Fruit fly (Drosophila melanogaster): Measurements from ENCODE around the gene Cpr73D.

The Cpr73D gene

dm6 chr3L:16988526-16988925 is 31.0 kb upstream of the Cpr73D start:
- TF ChIP-seq EcR (GFP tag; optimal IDR thresholded peaks at IDR 0.05) (peak; percentile 95), fd96Ca (GFP tag; IDR thresholded peaks at IDR 0.05) (no peak)

- TF ChIP-seq fd96Ca (GFP tag; IDR thresholded peaks at IDR 0.05) = no peak; the same call in 2 of the 3 replicates
- no peak for TF ChIP-seq CG17806 (tag; optimal IDR thresholded peaks at IDR 0.05)
- TF ChIP-seq rn (GFP tag; IDR thresholded peaks at IDR 0.05) = no peak
- TF ChIP-seq EcR (GFP tag; optimal IDR thresholded peaks at IDR 0.05) = no peak
- no peak for TF ChIP-seq CG13204 (GFP tag; optimal IDR thresholded peaks at IDR 0.05)
- no peak for TF ChIP-seq CG10348 (GFP tag; IDR thresholded peaks at IDR 0.05)
- TF ChIP-seq D1 (tag; optimal IDR thresholded peaks at IDR 0.05) = no peak
- no peak for TF ChIP-seq CG4496 (GFP tag; IDR thresholded peaks at IDR 0.05)
- TF ChIP-seq CG34367 (tag; optimal IDR thresholded peaks at IDR 0.05) = no peak
- no peak for TF ChIP-seq CG9948 (tag; optimal IDR thresholded peaks at IDR 0.05)
- 0 out of 2 replicates have a peak, but pooled peaks have one; percentile 35 for TF ChIP-seq Ets98B (GFP tag; IDR thresholded peaks at IDR 0.05)
- no peak for TF ChIP-seq Pif1A (GFP tag; optimal IDR thresholded peaks at IDR 0.05)
- no peak for TF ChIP-seq CG12605 (GFP tag; IDR thresholded peaks at IDR 0.05)
- peak; percentile 31 for TF ChIP-seq CG8159 (tag; optimal IDR thresholded peaks at IDR 0.05)
- TF ChIP-seq Snoo (tag; optimal IDR thresholded peaks at IDR 0.05) = no peak
- no peak for TF ChIP-seq Pif1B (GFP tag; optimal IDR thresholded peaks at IDR 0.05)
- no peak for TF ChIP-seq CG32121 (GFP tag; IDR thresholded peaks at IDR 0.05)
- peak; percentile 11 for TF ChIP-seq CG15710 (tag; optimal IDR thresholded peaks at IDR 0.05)
- TF ChIP-seq gl (tag; optimal IDR thresholded peaks at IDR 0.05) = no peak
- TF ChIP-seq CG8301 (tag; optimal IDR thresholded peaks at IDR 0.05) = peak; percentile 27
- peak; percentile 31 for TF ChIP-seq CG14655 (GFP tag; optimal IDR thresholded peaks at IDR 0.05)
These were observed 29.9 kb upstream of the Cpr73D start for dm6 chr3L:16987347-16987746.

- TF ChIP-seq fd96Ca (GFP tag; IDR thresholded peaks at IDR 0.05) (peak; percentile 78), CG34367 (tag; optimal IDR thresholded peaks at IDR 0.05) (peak; percentile 60), Pif1B (GFP tag; optimal IDR thresholded peaks at IDR 0.05) (peak; percentile 70), rn (GFP tag; IDR thresholded peaks at IDR 0.05) (peak; percentile 57; the same call in 1 of the 2 replicates), CG4496 (GFP tag; IDR thresholded peaks at IDR 0.05) (peak; percentile 78), CG9948 (tag; optimal IDR thresholded peaks at IDR 0.05) (peak; percentile 71), CG17806 (tag; optimal IDR thresholded peaks at IDR 0.05) (peak; percentile 59), CG10348 (GFP tag; IDR thresholded peaks at IDR 0.05) (no peak), CG14655 (GFP tag; optimal IDR thresholded peaks at IDR 0.05) (peak; percentile 89), Ets98B (GFP tag; IDR thresholded peaks at IDR 0.05) (peak; percentile 82), CG13204 (GFP tag; optimal IDR thresholded peaks at IDR 0.05) (peak; percentile 63), D1 (tag; optimal IDR thresholded peaks at IDR 0.05) (peak; percentile 48), Pif1A (GFP tag; optimal IDR thresholded peaks at IDR 0.05) (peak; percentile 64), CG8159 (tag; optimal IDR thresholded peaks at IDR 0.05) (peak; percentile 82), CG12605 (GFP tag; IDR thresholded peaks at IDR 0.05) (no peak), gl (tag; optimal IDR thresholded peaks at IDR 0.05) (peak; percentile 38), Snoo (tag; optimal IDR thresholded peaks at IDR 0.05) (peak; percentile 73), CG15710 (tag; optimal IDR thresholded peaks at IDR 0.05) (peak; percentile 77), CG8301 (tag; optimal IDR thresholded peaks at IDR 0.05) (peak; percentile 78), EcR (GFP tag; optimal IDR thresholded peaks at IDR 0.05) (peak; percentile 63), CG32121 (GFP tag; IDR thresholded peaks at IDR 0.05) (peak; percentile 72)
These were observed 28.8 kb upstream of the Cpr73D start for dm6 chr3L:16986062-16987013.

dm6 chr3L:16985578-16985977 is 28.1 kb upstream of the Cpr73D start:
- TF ChIP-seq EcR (GFP tag; optimal IDR thresholded peaks at IDR 0.05) (no peak), gl (tag; optimal IDR thresholded peaks at IDR 0.05) (no peak), Ets98B (GFP tag; IDR thresholded peaks at IDR 0.05) (no peak; the same call in 1 of the 2 replicates), D1 (tag; optimal IDR thresholded peaks at IDR 0.05) (no peak), CG10348 (GFP tag; IDR thresholded peaks at IDR 0.05) (no peak), Pif1A (GFP tag; optimal IDR thresholded peaks at IDR 0.05) (no peak), CG14655 (GFP tag; optimal IDR thresholded peaks at IDR 0.05) (no peak), CG32121 (GFP tag; IDR thresholded peaks at IDR 0.05) (no peak), CG8301 (tag; optimal IDR thresholded peaks at IDR 0.05) (no peak), Snoo (tag; optimal IDR thresholded peaks at IDR 0.05) (no peak)

dm6 chr3L:16984813-16985387 is 27.4 kb upstream of the Cpr73D start:
- no peak for TF ChIP-seq CG8159 (tag; optimal IDR thresholded peaks at IDR 0.05)
- no peak for TF ChIP-seq CG17806 (tag; optimal IDR thresholded peaks at IDR 0.05)
- TF ChIP-seq CG34367 (tag; optimal IDR thresholded peaks at IDR 0.05) = no peak
- no peak for TF ChIP-seq CG12605 (GFP tag; IDR thresholded peaks at IDR 0.05)
- TF ChIP-seq CG14655 (GFP tag; optimal IDR thresholded peaks at IDR 0.05) = no peak
- TF ChIP-seq gl (tag; optimal IDR thresholded peaks at IDR 0.05) = no peak
- TF ChIP-seq rn (GFP tag; IDR thresholded peaks at IDR 0.05) = no peak

- TF ChIP-seq Pif1B (GFP tag; optimal IDR thresholded peaks at IDR 0.05) (no peak), gl (tag; optimal IDR thresholded peaks at IDR 0.05) (no peak)
These were observed 26.6 kb upstream of the Cpr73D start for dm6 chr3L:16984042-16984441.
